Worm (Caenorhabditis elegans) whole organism, late embryonic: Measurements from ENCODE around the gene ZK863.1.

ENCODE experiments used
- C08G9.2 ChIP-seq: sonication (generic microtip); optimal IDR thresholded peaks from 2 replicates; lab custom pipeline; 2016; ENCODE audit warnings: mild to moderate bottlenecking, missing genetic modification characterization, moderate library complexity, missing compliant biosample characterization
- ceh-30 ChIP-seq: fragments of 150-350 bp; optimal IDR thresholded peaks from 2 replicates; lab custom pipeline; 2014; ENCODE audit warnings: missing biosample characterization, missing genetic modification characterization
- elt-2 ChIP-seq: sonication (generic microtip); optimal IDR thresholded peaks from 2 replicates; lab custom pipeline; 2016; ENCODE audit warnings: missing genetic modification reagents, missing genetic modification characterization, missing compliant biosample characterization
- fkh-10 ChIP-seq: fragments of 150-350 bp; optimal IDR thresholded peaks from 2 replicates; lab custom pipeline; 2014; ENCODE audit warnings: missing biosample characterization, missing genetic modification reagents, missing genetic modification characterization
- nhr-232 ChIP-seq: sonication (generic microtip); optimal IDR thresholded peaks from 2 replicates; lab custom pipeline; 2016; ENCODE audit warnings: missing genetic modification characterization, missing compliant biosample characterization
- tbx-2 ChIP-seq: sonication (generic microtip); optimal IDR thresholded peaks from 2 replicates; lab custom pipeline; 2016; ENCODE audit warnings: missing genetic modification characterization, missing compliant biosample characterization

The ZK863.1 gene

DNA sequence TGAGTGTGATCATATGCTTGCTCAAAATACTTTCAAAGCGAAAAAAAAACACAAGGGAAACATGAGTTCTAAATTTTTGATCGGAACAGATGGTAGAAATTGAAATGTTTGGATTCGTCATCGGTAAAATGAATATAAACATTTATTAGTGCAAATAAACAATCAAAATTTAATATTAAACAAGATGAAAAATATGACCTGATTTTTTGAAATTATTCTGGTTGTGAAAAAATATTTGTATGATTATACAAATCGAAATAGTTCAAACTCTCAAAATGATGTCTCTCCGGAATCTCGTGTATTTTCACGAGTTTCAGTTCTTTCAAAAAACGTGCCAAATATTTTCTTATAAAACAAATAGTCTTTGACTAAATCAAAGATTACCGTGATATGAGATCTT, 49.6 kb downstream of the ZK863.1 start, which contains the start of gene C13C4.7:
Gene C13C4.7 (minus strand): TSS at position 101 of the 400 bp plus-strand sequence.
- TF ChIP-seq elt-2 (tag; lab: Kevin White, UChicago) (no peak), ceh-30 (tag; lab: Kevin White, UChicago) (no peak), nhr-232 (tag; lab: Kevin White, UChicago) (no peak), tbx-2 (tag; lab: Kevin White, UChicago) (no peak), fkh-10 (GFP tag; lab: Kevin White, UChicago) (no peak), C08G9.2 (no peak)
